Worm (Caenorhabditis elegans) whole organism, young adult: ENCODE results near the gene ced-7.

ENCODE experiments used
- B0019.2 ChIP-seq: fragments of 200-800 bp; sonication (Bioruptor generic); conservative IDR thresholded peaks from 2 replicates; pipeline ENCODE4 v1.3.6; 2022; ENCODE audit warnings: missing genetic modification reagents, missing genetic modification characterization, missing compliant biosample characterization
- C17E4.6 ChIP-seq: fragments of 200-800 bp; sonication (Bioruptor generic); IDR thresholded peaks from 2 replicates; pipeline ENCODE4 v1.3.6; 2022; ENCODE audit warnings: missing genetic modification reagents, missing genetic modification characterization, missing compliant biosample characterization
- D2030.7 ChIP-seq: fragments of 200-800 bp; sonication (Bioruptor generic); IDR thresholded peaks from 2 replicates; pipeline ENCODE4 v1.3.6; 2022; ENCODE audit warnings: missing genetic modification reagents, missing genetic modification characterization, missing compliant biosample characterization
- F49E8.2 ChIP-seq: sonication (generic microtip); optimal IDR thresholded peaks from 3 replicates; lab custom pipeline; 2017; ENCODE audit warnings: missing genetic modification characterization, mild to moderate bottlenecking, missing compliant biosample characterization, antibody characterized with exemption, moderate library complexity; ENCODE audit not compliant: insufficient read depth
- F57C9.4 ChIP-seq: sonication (generic microtip); optimal IDR thresholded peaks from 2 replicates; lab custom pipeline; 2017; ENCODE audit warnings: mild to moderate bottlenecking, missing genetic modification characterization, missing compliant biosample characterization
- K12H6.12 ChIP-seq: fragments of 200-800 bp; sonication (Bioruptor generic); optimal IDR thresholded peaks from 2 replicates; lab custom pipeline; 2018; ENCODE audit warnings: mild to moderate bottlenecking, missing genetic modification characterization, missing compliant biosample characterization
- Y53G8AR.9 ChIP-seq: fragments of 200-800 bp; sonication (Bioruptor generic); conservative IDR thresholded peaks from 2 replicates; pipeline ENCODE4 v1.3.6; 2022; ENCODE audit warnings: missing genetic modification reagents, missing genetic modification characterization, missing compliant biosample characterization
- Y79H2A.3 ChIP-seq: fragments of 200-800 bp; sonication (Bioruptor generic); conservative IDR thresholded peaks from 2 replicates; pipeline ENCODE4 v1.3.6; 2022; ENCODE audit warnings: missing genetic modification reagents, missing genetic modification characterization, missing compliant biosample characterization
- Y95B8A.8 ChIP-seq: fragments of 200-800 bp; sonication (Bioruptor generic); IDR thresholded peaks from 2 replicates; pipeline ENCODE4 v1.3.6; 2022; ENCODE audit warnings: missing genetic modification reagents, missing genetic modification characterization, missing compliant biosample characterization
- ZK185.1 ChIP-seq: sonication (generic microtip); optimal IDR thresholded peaks from 2 replicates; lab custom pipeline; 2016; ENCODE audit warnings: mild to moderate bottlenecking, missing genetic modification characterization, missing compliant biosample characterization; ENCODE audit not compliant: poor library complexity, severe bottlenecking
- akir-1 ChIP-seq: fragments of 200-800 bp; sonication (Bioruptor generic); optimal IDR thresholded peaks from 2 replicates; lab custom pipeline; 2018; ENCODE audit warnings: mild to moderate bottlenecking, missing genetic modification characterization, moderate library complexity, missing compliant biosample characterization
- cebp-1 ChIP-seq, 2 experiments: fragments of 200-800 bp in 1 of 2; sonication (Bioruptor generic) in 1 of 2; sonication (generic microtip) in 1 of 2; IDR thresholded peaks in 1 of 2; optimal IDR thresholded peaks in 1 of 2; 2 replicates each; pipeline versions ENCODE4 v1.3.6 to Lab custom; 2017 to 2022; ENCODE audit warnings: missing compliant biosample characterization in 2 of 2, missing genetic modification characterization in 2 of 2, mild to moderate bottlenecking in 1 of 2, missing genetic modification reagents in 1 of 2, moderate library complexity in 1 of 2
- ceh-100 ChIP-seq: fragments of 200-800 bp; sonication (Bioruptor generic); IDR thresholded peaks from 2 replicates; pipeline ENCODE4 v1.3.6; 2022; ENCODE audit warnings: missing genetic modification reagents, missing genetic modification characterization, missing compliant biosample characterization
- ceh-27 ChIP-seq: fragments of 200-800 bp; sonication (Bioruptor generic); optimal IDR thresholded peaks from 2 replicates; lab custom pipeline; 2018; ENCODE audit warnings: mild to moderate bottlenecking, missing genetic modification characterization, moderate library complexity, missing compliant biosample characterization
- ceh-58 ChIP-seq: fragments of 200-800 bp; sonication (Bioruptor generic); IDR thresholded peaks from 2 replicates; pipeline ENCODE4 v1.3.6; 2022; ENCODE audit warnings: missing genetic modification characterization, missing compliant biosample characterization
- ceh-91 ChIP-seq: fragments of 200-800 bp; sonication (Bioruptor generic); IDR thresholded peaks from 2 replicates; pipeline ENCODE4 v1.3.6; 2022; ENCODE audit warnings: missing genetic modification reagents, missing genetic modification characterization, missing compliant biosample characterization
- dox-1 ChIP-seq: fragments of 200-800 bp; sonication (Bioruptor generic); IDR thresholded peaks from 2 replicates; pipeline ENCODE4 v1.3.6; 2022; ENCODE audit warnings: missing genetic modification reagents, missing genetic modification characterization, missing compliant biosample characterization
- dpl-1 ChIP-seq: fragments of 150-350 bp; optimal IDR thresholded peaks from 2 replicates; lab custom pipeline; 2014; ENCODE audit warnings: missing biosample characterization, missing genetic modification reagents, missing genetic modification characterization
- efl-1 ChIP-seq: fragments of 150-350 bp; optimal IDR thresholded peaks from 2 replicates; lab custom pipeline; 2014; ENCODE audit warnings: missing biosample characterization, missing genetic modification reagents, missing genetic modification characterization
- him-1 ChIP-seq: sonication (generic microtip); optimal IDR thresholded peaks from 2 replicates; lab custom pipeline; 2016; ENCODE audit warnings: missing genotype, missing genetic modification reagents, missing genetic modification characterization, missing compliant biosample characterization
- hmg-1.2 ChIP-seq: fragments of 200-800 bp; sonication (Bioruptor generic); IDR thresholded peaks from 2 replicates; pipeline ENCODE4 v1.3.6; 2022; ENCODE audit warnings: missing genetic modification reagents, missing genetic modification characterization, missing compliant biosample characterization
- hsf-1 ChIP-seq: fragments of 200-800 bp; sonication (Bioruptor generic); IDR thresholded peaks from 2 replicates; pipeline ENCODE4 v1.3.6; 2022; ENCODE audit warnings: missing genetic modification reagents, missing genetic modification characterization, missing compliant biosample characterization
- lin-54 ChIP-seq: fragments of 200-800 bp; sonication (Bioruptor generic); optimal IDR thresholded peaks from 2 replicates; lab custom pipeline; 2018; ENCODE audit warnings: mild to moderate bottlenecking, missing genetic modification characterization, missing compliant biosample characterization
- lsl-1 ChIP-seq: fragments of 200-800 bp; sonication (Bioruptor generic); optimal IDR thresholded peaks from 2 replicates; lab custom pipeline; 2018; ENCODE audit warnings: mild to moderate bottlenecking, missing genetic modification characterization, moderate library complexity, missing compliant biosample characterization
- madf-10 ChIP-seq: sonication (generic microtip); optimal IDR thresholded peaks from 2 replicates; lab custom pipeline; 2016; ENCODE audit warnings: mild to moderate bottlenecking, missing genetic modification characterization, missing compliant biosample characterization
- madf-3 ChIP-seq: fragments of 200-800 bp; sonication (Bioruptor generic); IDR thresholded peaks from 2 replicates; pipeline ENCODE4 v1.3.6; 2022; ENCODE audit warnings: missing genetic modification reagents, missing genetic modification characterization, missing compliant biosample characterization
- madf-6 ChIP-seq: fragments of 200-800 bp; sonication (Bioruptor generic); IDR thresholded peaks from 2 replicates; pipeline ENCODE4 v1.3.6; 2022; ENCODE audit warnings: missing genetic modification reagents, missing genetic modification characterization, missing compliant biosample characterization
- mcd-1 ChIP-seq: fragments of 200-800 bp; sonication (Bioruptor generic); IDR thresholded peaks from 2 replicates; pipeline ENCODE4 v1.3.6; 2022; ENCODE audit warnings: missing genetic modification reagents, missing genetic modification characterization, missing compliant biosample characterization
- pbrm-1 ChIP-seq: fragments of 200-800 bp; sonication (Bioruptor generic); IDR thresholded peaks from 2 replicates; pipeline ENCODE4 v1.3.6; 2022; ENCODE audit warnings: missing genetic modification reagents, missing genetic modification characterization, missing compliant biosample characterization
- rcor-1 ChIP-seq: fragments of 200-800 bp; sonication (Bioruptor generic); IDR thresholded peaks from 2 replicates; pipeline ENCODE4 v1.3.6; 2022; ENCODE audit warnings: missing genetic modification reagents, missing genetic modification characterization, missing compliant biosample characterization
- repo-1 ChIP-seq: sonication (generic microtip); optimal IDR thresholded peaks from 2 replicates; lab custom pipeline; 2017; ENCODE audit warnings: mild to moderate bottlenecking, missing genetic modification characterization, missing compliant biosample characterization
- snpc-1.3 ChIP-seq: sonication (generic microtip); optimal IDR thresholded peaks from 2 replicates; lab custom pipeline; 2017; ENCODE audit warnings: missing genetic modification characterization, mild to moderate bottlenecking, missing compliant biosample characterization, antibody characterized with exemption, moderate library complexity, missing genotype, missing genetic modification reagents; ENCODE audit not compliant: insufficient read depth
- snpc-4 ChIP-seq, 5 experiments: fragments of 150-350 bp in 1 of 5; sonication (generic microtip) in 4 of 5; optimal IDR thresholded peaks; 2 replicates each; lab custom pipeline; 2014 to 2018; ENCODE audit warnings: missing genetic modification characterization in 5 of 5, missing biosample characterization in 3 of 5, antibody characterized with exemption in 2 of 5, mild to moderate bottlenecking in 2 of 5, missing compliant biosample characterization in 2 of 5, missing genotype in 2 of 5, moderate library complexity in 2 of 5, missing genetic modification reagents in 1 of 5
- sptf-2 ChIP-seq: fragments of 200-800 bp; sonication (Bioruptor generic); optimal IDR thresholded peaks from 2 replicates; lab custom pipeline; 2018; ENCODE audit warnings: mild to moderate bottlenecking, missing genetic modification characterization, missing compliant biosample characterization
- tbp1 ChIP-seq: fragments of 200-800 bp; sonication (Bioruptor generic); optimal IDR thresholded peaks from 2 replicates; lab custom pipeline; 2018; ENCODE audit warnings: mild to moderate bottlenecking, missing genetic modification characterization, missing compliant biosample characterization
- unc-130 ChIP-seq: sonication (generic microtip); optimal IDR thresholded peaks from 2 replicates; lab custom pipeline; 2016; ENCODE audit warnings: missing genetic modification reagents, missing genetic modification characterization, missing compliant biosample characterization
- ztf-18 ChIP-seq: sonication (generic microtip); optimal IDR thresholded peaks from 2 replicates; lab custom pipeline; 2016; ENCODE audit warnings: missing genotype, mild to moderate bottlenecking, missing genetic modification characterization, missing compliant biosample characterization
- ztf-26 ChIP-seq: sonication (generic microtip); optimal IDR thresholded peaks from 2 replicates; lab custom pipeline; 2017; ENCODE audit warnings: missing genetic modification characterization, missing compliant biosample characterization
- ztf-6 ChIP-seq: fragments of 200-800 bp; sonication (Bioruptor generic); IDR thresholded peaks from 2 replicates; pipeline ENCODE4 v1.3.6; 2022; ENCODE audit warnings: missing genetic modification reagents, missing genetic modification characterization, missing compliant biosample characterization

The ced-7 gene

DNA sequence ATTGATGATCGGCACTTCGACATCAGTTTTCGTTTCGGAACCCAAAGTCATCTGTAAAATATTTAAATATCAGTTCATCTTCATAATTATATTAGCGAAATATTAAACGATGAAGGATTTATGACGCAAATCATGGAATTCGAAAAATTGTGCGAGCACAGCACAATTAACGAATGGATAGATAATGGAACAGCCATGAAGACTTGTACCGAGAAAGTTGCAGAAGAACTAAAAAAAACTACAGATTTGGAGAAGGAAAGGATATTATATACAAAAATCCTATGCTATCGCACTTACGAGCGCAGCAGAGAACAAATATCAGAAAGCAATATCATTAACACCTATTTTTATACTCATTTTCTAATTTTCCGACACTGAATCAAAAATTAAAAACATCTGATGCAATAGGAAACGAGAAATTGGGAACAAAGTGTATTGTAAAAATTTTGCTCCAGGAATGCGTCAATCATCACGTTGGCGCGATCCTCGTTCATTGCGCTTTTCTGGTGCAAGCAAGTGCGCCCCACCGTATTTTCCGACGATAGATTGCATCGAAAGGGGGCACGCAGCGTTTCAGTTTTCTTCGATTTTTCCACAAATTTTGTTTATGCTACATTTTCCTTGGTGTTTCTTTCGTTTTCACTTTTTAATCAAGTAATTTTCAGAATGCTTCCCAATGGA is 58.3 kb downstream of the ced-7 start, which contains the start of the genes clu-1 and prp-40 (continued):
- TF ChIP-seq Y95B8A.8 (no peak), ztf-26 (peak; percentile 40), K12H6.12 (tag; lab: Kevin White, UChicago) (peak; percentile 70), F49E8.2 (tag; lab: Kevin White, UChicago) (peak; percentile 32), ceh-58 (GFP tag; lab: Robert Waterston, UW) (no peak), rcor-1 (GFP tag; lab: Robert Waterston, UW) (peak; percentile 70), mcd-1 (GFP tag; lab: Robert Waterston, UW) (peak; percentile 95), ztf-6 (GFP tag; lab: Robert Waterston, UW) (no peak), snpc-1.3 (tag; lab: Kevin White, UChicago) (peak; percentile 76), dox-1 (GFP tag; lab: Robert Waterston, UW) (peak; percentile 94), unc-130 (GFP tag; lab: Kevin White, UChicago) (peak; percentile 39), snpc-4 (GFP tag; optimal IDR thresholded peaks at IDR 0.05; lab: Kevin White, UChicago) (no peak), snpc-4 (tag; optimal IDR thresholded peaks at IDR 0.05; lab: Kevin White, UChicago) (peak; percentile 64 to 77 (median 70)), C17E4.6 (GFP tag; lab: Robert Waterston, UW) (0 out of 2 replicates have a peak, but pooled peaks have one; percentile 26), ZK185.1 (peak; percentile 69), ztf-18 (tag; lab: Kevin White, UChicago) (peak; percentile 98), B0019.2 (GFP tag; lab: Robert Waterston, UW) (0 out of 2 replicates have a peak, but pooled peaks have one; percentile 33), madf-3 (GFP tag; lab: Robert Waterston, UW) (no peak), Y53G8AR.9 (GFP tag; lab: Robert Waterston, UW) (peak; percentile 80; the same call in 1 of the 2 replicates), tbp1 (GFP tag; lab: Kevin White, UChicago) (peak; percentile 58), hmg-1.2 (GFP tag; lab: Robert Waterston, UW) (peak; percentile 75), ceh-100 (GFP tag; lab: Robert Waterston, UW) (peak; percentile 77), ceh-91 (GFP tag; lab: Robert Waterston, UW) (peak; percentile 67), pbrm-1 (peak; percentile 87), lsl-1 (GFP tag; lab: Kevin White, UChicago) (peak; percentile 72), hsf-1 (peak; percentile 35; the same call in 1 of the 2 replicates), madf-10 (peak; percentile 23), dpl-1 (GFP tag; lab: Kevin White, UChicago) (peak; percentile 39), repo-1 (peak; percentile 44), D2030.7 (peak; percentile 79), lin-54 (GFP tag; lab: Kevin White, UChicago) (peak; percentile 78), ceh-27 (peak; percentile 85), efl-1 (GFP tag; lab: Kevin White, UChicago) (peak; percentile 54), sptf-2 (peak; percentile 13), akir-1 (no peak), F57C9.4 (no peak), cebp-1 (GFP tag; IDR thresholded peaks at IDR 0.05; lab: Robert Waterston, UW) (no peak), cebp-1 (tag; optimal IDR thresholded peaks at IDR 0.05; lab: Kevin White, UChicago) (peak; percentile 78), him-1 (peak; percentile 27), madf-6 (GFP tag; lab: Robert Waterston, UW) (peak; percentile 79), Y79H2A.3 (no peak)
